Fruit fly (Drosophila melanogaster) whole organism, embryonic: ENCODE results near the gene CG5447.

Source experiments
- Aef1 ChIP-seq: fragments of 200-800 bp; sonication (Bioruptor generic); IDR thresholded peaks from 3 replicates; pipeline ENCODE4 v1.3.6; 2022; ENCODE audit warnings: missing biosample characterization, missing genetic modification characterization
- CG10209 ChIP-seq: fragments of 200-800 bp; sonication (Bioruptor generic); optimal IDR thresholded peaks from 3 replicates; lab custom pipeline; 2017; ENCODE audit warnings: missing biosample characterization, mild to moderate bottlenecking, missing genetic modification characterization, missing genetic modification reagents
- CG11085 ChIP-seq: fragments of 200-800 bp; sonication (Bioruptor generic); IDR thresholded peaks from 2 replicates; pipeline ENCODE4 v1.3.6; 2022; ENCODE audit warnings: missing biosample characterization, missing genetic modification characterization
- CG14441 ChIP-seq: fragments of 200-800 bp; sonication (Bioruptor generic); IDR thresholded peaks from 2 replicates; pipeline ENCODE4 v1.3.6; 2022; ENCODE audit warnings: missing biosample characterization, missing genetic modification characterization
- CG15269 ChIP-seq: fragments of 200-800 bp; sonication (Bioruptor generic); optimal IDR thresholded peaks from 2 replicates; lab custom pipeline; 2018; ENCODE audit warnings: missing biosample characterization, mild to moderate bottlenecking, missing genetic modification characterization, moderate library complexity
- CG17359 ChIP-seq: fragments of 200-800 bp; sonication (Bioruptor generic); optimal IDR thresholded peaks from 3 replicates; lab custom pipeline; 2018; ENCODE audit warnings: missing biosample characterization, mild to moderate bottlenecking, missing genetic modification characterization, moderate library complexity
- CG17568 ChIP-seq: fragments of 200-800 bp; sonication (Bioruptor generic); optimal IDR thresholded peaks from 2 replicates; lab custom pipeline; 2018; ENCODE audit warnings: missing biosample characterization, mild to moderate bottlenecking, missing genetic modification characterization, moderate library complexity
- CG2120 ChIP-seq: fragments of 200-800 bp; sonication (Bioruptor generic); optimal IDR thresholded peaks from 3 replicates; lab custom pipeline; 2016; ENCODE audit warnings: missing biosample characterization, missing genetic modification characterization
- CG2678 ChIP-seq: fragments of 200-800 bp; sonication (Bioruptor generic); optimal IDR thresholded peaks from 3 replicates; lab custom pipeline; 2019; ENCODE audit warnings: missing biosample characterization, mild to moderate bottlenecking, missing genetic modification characterization, moderate library complexity
- CG2712 ChIP-seq: fragments of 200-800 bp; optimal IDR thresholded peaks from 3 replicates; lab custom pipeline; 2019; ENCODE audit warnings: missing biosample characterization, mild to moderate bottlenecking, missing genetic modification characterization, moderate library complexity
- CG3163 ChIP-seq: fragments of 200-800 bp; sonication (Bioruptor generic); optimal IDR thresholded peaks from 3 replicates; lab custom pipeline; 2016; ENCODE audit warnings: missing biosample characterization, missing genetic modification characterization
- CG32767 ChIP-seq: fragments of 200-800 bp; sonication (Bioruptor generic); IDR thresholded peaks from 2 replicates; pipeline ENCODE4 v1.3.6; 2022; ENCODE audit warnings: missing biosample characterization, missing genetic modification characterization
- CG33557 ChIP-seq: fragments of 200-800 bp; sonication (Bioruptor generic); optimal IDR thresholded peaks from 2 replicates; lab custom pipeline; 2019; ENCODE audit warnings: missing biosample characterization, mild to moderate bottlenecking, missing genetic modification characterization, moderate library complexity
- CG3847 ChIP-seq: fragments of 200-800 bp; sonication (Bioruptor generic); IDR thresholded peaks from 2 replicates; pipeline ENCODE4 v1.3.6; 2022; ENCODE audit warnings: missing biosample characterization, missing genetic modification characterization
- CG43689 ChIP-seq: fragments of 200-800 bp; sonication (Bioruptor generic); IDR thresholded peaks from 2 replicates; pipeline ENCODE4 v1.3.6; 2022; ENCODE audit warnings: missing biosample characterization, missing genetic modification characterization
- CG6175 ChIP-seq: fragments of 200-800 bp; sonication (Bioruptor generic); IDR thresholded peaks from 3 replicates; pipeline ENCODE4 v1.3.6; 2022; ENCODE audit warnings: missing biosample characterization, missing genetic modification characterization
- CG7372 ChIP-seq: fragments of 200-800 bp; sonication (Bioruptor generic); IDR thresholded peaks from 2 replicates; pipeline ENCODE4 v1.3.6; 2022; ENCODE audit warnings: missing biosample characterization, missing genetic modification characterization
- CG8290 ChIP-seq, 3 experiments: fragments of 200-800 bp; sonication (Bioruptor generic); optimal IDR thresholded peaks; 2 replicates each; lab custom pipeline; 2016 to 2019; ENCODE audit warnings: missing biosample characterization in 3 of 3, missing genetic modification characterization in 3 of 3, mild to moderate bottlenecking in 2 of 3, moderate library complexity in 1 of 3
- CTCF ChIP-seq: fragments of 200-800 bp; sonication (Bioruptor generic); optimal IDR thresholded peaks from 2 replicates; lab custom pipeline; 2017; ENCODE audit warnings: missing biosample characterization, mild to moderate bottlenecking, missing genetic modification characterization, moderate library complexity
- E2f2 ChIP-seq: fragments of 200-800 bp; sonication (Bioruptor generic); IDR thresholded peaks from 2 replicates; pipeline ENCODE4 v1.3.6; 2022; ENCODE audit warnings: missing biosample characterization, missing genetic modification characterization
- Lpt ChIP-seq: fragments of >200 bp; optimal IDR thresholded peaks from 2 replicates; lab custom pipeline; 2018; ENCODE audit warnings: missing biosample characterization, missing genetic modification characterization
- Med ChIP-seq: fragments of 200-800 bp; sonication (Bioruptor generic); peaks from one replicate; lab custom pipeline; 2016; ENCODE audit warnings: missing biosample characterization, missing genetic modification characterization, mild to moderate bottlenecking, inconsistent platforms, moderate library complexity
- Rfx ChIP-seq: fragments of 200-800 bp; sonication (Bioruptor generic); IDR thresholded peaks from 2 replicates; pipeline ENCODE4 v1.3.6; 2022; ENCODE audit warnings: missing biosample characterization, missing genetic modification characterization
- Scr ChIP-seq: fragments of 200-800 bp; sonication (Bioruptor generic); IDR thresholded peaks from 2 replicates; pipeline ENCODE4 v1.3.6; 2022; ENCODE audit warnings: missing biosample characterization, missing genetic modification characterization; ENCODE audit not compliant: partially characterized antibody
- Trl ChIP-seq, 3 experiments: fragments of >200 bp in 2 of 3; fragments of 200-800 bp in 1 of 3; sonication (Bioruptor generic) in 1 of 3; optimal IDR thresholded peaks; 2 replicates in 1 of 3; 3 replicates in 2 of 3; lab custom pipeline; 2016 to 2017; ENCODE audit warnings: missing biosample characterization in 1 of 3, missing genetic modification characterization in 1 of 3
- abd-A ChIP-seq: fragments of 200-800 bp; sonication (Bioruptor generic); optimal IDR thresholded peaks from 3 replicates; lab custom pipeline; 2019; ENCODE audit warnings: missing biosample characterization, mild to moderate bottlenecking, missing genetic modification characterization, moderate library complexity
- ase ChIP-seq: fragments of 200-800 bp; sonication (Bioruptor generic); IDR thresholded peaks from 3 replicates; pipeline ENCODE4 v1.3.6; 2022; ENCODE audit warnings: missing biosample characterization, missing genetic modification characterization
- cg ChIP-seq: fragments of 200-800 bp; sonication (Bioruptor generic); optimal IDR thresholded peaks from 3 replicates; lab custom pipeline; 2019; ENCODE audit warnings: missing biosample characterization, mild to moderate bottlenecking, missing genetic modification characterization, moderate library complexity
- chinmo ChIP-seq: fragments of 200-800 bp; sonication (Bioruptor generic); IDR thresholded peaks from 4 replicates; pipeline ENCODE4 v1.3.6; 2022; ENCODE audit warnings: missing biosample characterization, missing genetic modification characterization; ENCODE audit not compliant: partially characterized antibody
- ci ChIP-seq: fragments of 200-800 bp; sonication (Bioruptor generic); IDR thresholded peaks from 3 replicates; pipeline ENCODE4 v1.3.6; 2022; ENCODE audit warnings: missing biosample characterization, missing genetic modification characterization
- crp ChIP-seq, 2 experiments: fragments of 200-800 bp; sonication (Bioruptor generic); optimal IDR thresholded peaks; 2 replicates in 1 of 2; 3 replicates in 1 of 2; lab custom pipeline; 2017; ENCODE audit warnings: missing biosample characterization in 2 of 2, missing genetic modification characterization in 2 of 2, mild to moderate bottlenecking in 1 of 2, moderate library complexity in 1 of 2
- cwo ChIP-seq: fragments of 200-800 bp; sonication (Bioruptor generic); optimal IDR thresholded peaks from 3 replicates; lab custom pipeline; 2017; ENCODE audit warnings: missing biosample characterization, missing genetic modification characterization, mild to moderate bottlenecking, moderate library complexity, missing genetic modification reagents
- fd3F ChIP-seq: fragments of 200-800 bp; sonication (Bioruptor generic); optimal IDR thresholded peaks from 2 replicates; lab custom pipeline; 2018; ENCODE audit warnings: missing biosample characterization, mild to moderate bottlenecking, missing genetic modification characterization, moderate library complexity
- grn ChIP-seq: fragments of 200-800 bp; sonication (Bioruptor generic); optimal IDR thresholded peaks from 3 replicates; lab custom pipeline; 2017; ENCODE audit warnings: missing biosample characterization, missing genetic modification characterization
- lab ChIP-seq: fragments of 200-800 bp; sonication (Bioruptor generic); optimal IDR thresholded peaks from 3 replicates; lab custom pipeline; 2017; ENCODE audit warnings: missing biosample characterization, missing genetic modification characterization, mild to moderate bottlenecking, moderate library complexity, missing genetic modification reagents
- mirr ChIP-seq: fragments of 200-800 bp; sonication (Bioruptor generic); optimal IDR thresholded peaks from 3 replicates; lab custom pipeline; 2018; ENCODE audit warnings: missing biosample characterization, mild to moderate bottlenecking, missing genetic modification characterization
- sd ChIP-seq: fragments of 200-800 bp; sonication (Bioruptor generic); optimal IDR thresholded peaks from 3 replicates; lab custom pipeline; 2018; ENCODE audit warnings: missing biosample characterization, mild to moderate bottlenecking, missing genetic modification characterization, moderate library complexity
- sens ChIP-seq: fragments of 200-800 bp; sonication (Bioruptor generic); peaks from one replicate; lab custom pipeline; 2016; ENCODE audit warnings: missing biosample characterization, missing genetic modification characterization
- seq ChIP-seq: fragments of 200-800 bp; sonication (Bioruptor generic); IDR thresholded peaks from 2 replicates; pipeline ENCODE4 v1.3.6; 2022; ENCODE audit warnings: missing biosample characterization, missing genetic modification characterization
- slbo ChIP-seq: fragments of 200-800 bp; sonication (Bioruptor generic); IDR thresholded peaks from 2 replicates; pipeline ENCODE4 v1.3.6; 2022; ENCODE audit warnings: missing biosample characterization, missing genetic modification characterization
- sna ChIP-seq: fragments of 200-800 bp; sonication (Bioruptor generic); IDR thresholded peaks from 2 replicates; pipeline ENCODE4 v1.3.6; 2022; ENCODE audit warnings: missing biosample characterization, missing genetic modification characterization; ENCODE audit not compliant: partially characterized antibody
- so ChIP-seq: fragments of 200-800 bp; sonication (Bioruptor generic); IDR thresholded peaks from 3 replicates; pipeline ENCODE4 v1.3.6; 2022; ENCODE audit warnings: missing biosample characterization, missing genetic modification characterization
- stc ChIP-seq: fragments of 200-800 bp; sonication (Bioruptor generic); IDR thresholded peaks from 2 replicates; pipeline ENCODE4 v1.3.6; 2022; ENCODE audit warnings: missing biosample characterization, missing genetic modification characterization
- sug ChIP-seq: fragments of 200-800 bp; optimal IDR thresholded peaks from 2 replicates; lab custom pipeline; 2019; ENCODE audit warnings: missing biosample characterization, mild to moderate bottlenecking, missing genetic modification characterization, moderate library complexity
- vnd ChIP-seq: fragments of 200-800 bp; sonication (Bioruptor generic); IDR thresholded peaks from 3 replicates; pipeline ENCODE4 v1.3.6; 2022; ENCODE audit warnings: missing biosample characterization, missing genetic modification characterization; ENCODE audit not compliant: partially characterized antibody
- vvl ChIP-seq: fragments of 200-800 bp; sonication (Bioruptor generic); IDR thresholded peaks from 2 replicates; pipeline ENCODE4 v1.3.6; 2022; ENCODE audit warnings: missing biosample characterization, missing genetic modification characterization
- z ChIP-seq: fragments of 200-800 bp; sonication (Bioruptor generic); IDR thresholded peaks from 3 replicates; pipeline ENCODE4 v1.3.6; 2022; ENCODE audit warnings: missing biosample characterization, missing genetic modification characterization

Gene CG5447

DNA sequence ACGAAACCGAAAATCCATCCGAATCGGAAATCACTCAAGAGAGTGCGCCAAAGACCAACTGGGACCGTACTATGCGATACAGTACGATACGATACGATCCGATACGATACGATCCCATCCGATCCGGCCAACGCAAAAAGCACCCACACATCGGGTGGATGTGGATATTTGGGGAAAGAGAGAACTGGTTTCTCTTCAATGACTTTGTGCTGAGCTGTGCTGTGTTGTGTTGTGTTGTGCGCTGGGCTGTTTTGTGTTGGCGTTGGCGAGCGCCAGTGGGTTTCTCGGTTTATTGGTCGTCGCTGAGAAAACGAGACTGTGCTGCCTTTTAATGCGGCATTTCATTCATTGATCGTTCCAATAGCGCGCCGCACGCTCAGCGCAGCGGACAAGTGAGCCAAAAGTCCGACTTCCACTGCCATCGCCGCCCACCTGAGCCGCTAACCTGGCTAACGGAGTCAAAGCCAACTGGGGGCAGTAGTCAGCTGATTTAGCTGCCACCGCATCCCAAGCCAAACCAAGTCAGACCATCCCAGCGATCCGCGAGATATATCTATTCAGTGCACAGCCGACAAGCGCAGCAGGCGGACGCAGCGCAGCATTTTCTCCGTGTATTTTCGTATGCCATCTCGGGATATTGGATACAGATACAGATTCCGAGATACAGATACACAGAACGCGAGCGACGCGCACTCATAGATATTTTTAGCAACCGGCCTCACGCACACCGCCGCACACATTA lies 11.7 kb upstream of the CG5447 start, which contains the start of gene tx (continued):
- peak in 1 of 2 experiments; percentile 34 for TF ChIP-seq crp (GFP tag; optimal IDR thresholded peaks at IDR 0.05; lab: Kevin White, UChicago)
- TF ChIP-seq abd-A (tag; lab: Kevin White, UChicago), result peak; percentile 64
- peak; percentile 92 for TF ChIP-seq CG3163
- TF ChIP-seq fd3F (GFP tag; lab: Kevin White, UChicago), result no peak
- no peak for TF ChIP-seq so (GFP tag; lab: Robert Waterston, UW)
- TF ChIP-seq Lpt (GFP tag; lab: Kevin White, UChicago), result no peak
- peak; percentile 77; the same call in 1 of the 4 replicates for TF ChIP-seq chinmo
- peak; percentile 60 for TF ChIP-seq CG32767 (GFP tag; lab: Robert Waterston, UW)
- TF ChIP-seq CG17359 (tag; lab: Kevin White, UChicago), result no peak
- 0 out of 2 replicates have a peak, but pooled peaks have one; percentile 14 for TF ChIP-seq stc
- peak; percentile 48 to 61 for TF ChIP-seq Trl (optimal IDR thresholded peaks at IDR 0.05; lab: Kevin White, UChicago)
- TF ChIP-seq Trl (GFP tag; optimal IDR thresholded peaks at IDR 0.05; lab: Kevin White, UChicago), result no peak
- TF ChIP-seq sens (GFP tag; lab: Kevin White, UChicago), result peak; percentile 70
- TF ChIP-seq CTCF (GFP tag; lab: Kevin White, UChicago), result no peak
- TF ChIP-seq vnd (GFP tag; lab: Robert Waterston, UW), result 0 out of 3 replicates have a peak, but pooled peaks have one; percentile 24
- TF ChIP-seq Med, result peak; percentile 51
- no peak for TF ChIP-seq CG8290 (GFP tag; optimal IDR thresholded peaks at IDR 0.05; lab: Kevin White, UChicago)
- TF ChIP-seq CG8290 (tag; optimal IDR thresholded peaks at IDR 0.05; lab: Kevin White, UChicago), result no peak
- TF ChIP-seq ase (GFP tag; lab: Robert Waterston, UW), result no peak
- TF ChIP-seq sug (tag; lab: Kevin White, UChicago), result peak; percentile 11
- no peak for TF ChIP-seq CG17568 (GFP tag; lab: Kevin White, UChicago)
- TF ChIP-seq mirr (GFP tag; lab: Kevin White, UChicago), result peak; percentile 10
- no peak for TF ChIP-seq CG33557 (GFP tag; lab: Kevin White, UChicago)
- TF ChIP-seq Scr (GFP tag; lab: Robert Waterston, UW), result peak; percentile 18; the same call in 1 of the 2 replicates
- TF ChIP-seq CG3847, result 0 out of 2 replicates have a peak, but pooled peaks have one; percentile 5
- peak; percentile 46 for TF ChIP-seq cwo (GFP tag; lab: Kevin White, UChicago)
- TF ChIP-seq ci (GFP tag; lab: Robert Waterston, UW), result peak; percentile 13; the same call in 1 of the 3 replicates
- TF ChIP-seq CG43689 (GFP tag; lab: Robert Waterston, UW), result no peak
- TF ChIP-seq CG10209, result no peak
- peak; percentile 40 for TF ChIP-seq vvl (GFP tag; lab: Robert Waterston, UW)
- TF ChIP-seq E2f2 (GFP tag; lab: Robert Waterston, UW), result 0 out of 2 replicates have a peak, but pooled peaks have one; percentile 20
- peak; percentile 95 for TF ChIP-seq z
- TF ChIP-seq CG2120, result no peak
- peak; percentile 51 for TF ChIP-seq grn (GFP tag; lab: Kevin White, UChicago)
- peak; percentile 20 for TF ChIP-seq CG15269 (tag; lab: Kevin White, UChicago)
- TF ChIP-seq, all 482 proteins: peak for 47

DNA sequence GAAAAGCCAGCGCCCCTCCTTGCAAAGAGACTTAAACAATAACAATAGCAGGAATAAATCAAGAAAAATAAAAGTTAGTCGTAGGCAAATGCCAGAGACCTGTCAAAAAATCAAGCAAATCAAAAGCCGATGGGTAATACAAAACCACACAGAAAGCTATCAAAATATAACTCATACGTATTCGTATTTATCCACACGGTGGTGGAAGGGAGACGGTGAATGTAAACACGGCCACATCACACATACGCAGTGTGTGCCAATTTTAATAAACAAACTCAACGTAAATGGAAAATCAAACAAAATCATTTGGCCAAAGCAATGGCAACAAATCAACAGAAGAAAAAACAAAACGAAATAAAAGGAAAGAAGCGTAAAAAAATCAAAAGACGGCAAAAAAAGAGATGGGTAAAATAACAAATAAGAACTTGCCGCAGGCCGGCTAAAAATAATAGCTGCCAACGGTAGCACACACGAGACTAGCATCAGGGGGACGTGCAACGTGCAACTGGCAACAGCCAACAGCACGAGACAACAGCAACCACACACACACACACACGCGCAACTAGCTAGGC lies 9.6 kb upstream of the CG5447 start:
- TF ChIP-seq CG2712 (tag; lab: Kevin White, UChicago) (no peak), CG2678 (peak; percentile 11), seq (GFP tag; lab: Robert Waterston, UW) (0 out of 2 replicates have a peak, but pooled peaks have one; percentile 23), slbo (GFP tag; lab: Robert Waterston, UW) (peak; percentile 37; the same call in 1 of the 2 replicates), CG11085 (GFP tag; lab: Robert Waterston, UW) (0 out of 2 replicates have a peak, but pooled peaks have one; percentile 22), sens (GFP tag; lab: Kevin White, UChicago) (peak; percentile 65), CG7372 (GFP tag; lab: Robert Waterston, UW) (peak; percentile 65), so (GFP tag; lab: Robert Waterston, UW) (peak; percentile 29; the same call in 2 of the 3 replicates), sna (GFP tag; lab: Robert Waterston, UW) (no peak), lab (GFP tag; lab: Kevin White, UChicago) (peak; percentile 21), Aef1 (GFP tag; lab: Robert Waterston, UW) (no peak), Rfx (peak; percentile 35; the same call in 1 of the 2 replicates), CG14441 (no peak), sd (peak; percentile 1), CG6175 (GFP tag; lab: Robert Waterston, UW) (0 out of 3 replicates have a peak, but pooled peaks have one; percentile 26), cwo (GFP tag; lab: Kevin White, UChicago) (peak; percentile 29), cg (GFP tag; lab: Kevin White, UChicago) (peak; percentile 23)
